Fruit fly (Drosophila melanogaster) whole organism, embryonic: ENCODE data around the gene CG31922.

Experiments used
- ATbp ChIP-seq: fragments of 200-800 bp; sonication (Bioruptor generic); optimal IDR thresholded peaks from 2 replicates; lab custom pipeline; 2017; ENCODE audit warnings: missing biosample characterization, mild to moderate bottlenecking, missing genetic modification characterization, missing genetic modification reagents
- CG10366 ChIP-seq: fragments of 200-800 bp; sonication (Bioruptor generic); IDR thresholded peaks from 2 replicates; pipeline ENCODE4 v1.3.6; 2022; ENCODE audit warnings: missing biosample characterization, missing genetic modification characterization
- CG10431 ChIP-seq: fragments of 200-800 bp; sonication (Bioruptor generic); optimal IDR thresholded peaks from 3 replicates; lab custom pipeline; 2018; ENCODE audit warnings: missing biosample characterization, mild to moderate bottlenecking, missing genetic modification characterization
- CG11696 ChIP-seq: fragments of 200-800 bp; sonication (Bioruptor generic); IDR thresholded peaks from 2 replicates; pipeline ENCODE4 v1.3.6; 2022; ENCODE audit warnings: missing biosample characterization, missing genetic modification characterization
- CG14441 ChIP-seq: fragments of 200-800 bp; sonication (Bioruptor generic); IDR thresholded peaks from 2 replicates; pipeline ENCODE4 v1.3.6; 2022; ENCODE audit warnings: missing biosample characterization, missing genetic modification characterization
- CG17359 ChIP-seq: fragments of 200-800 bp; sonication (Bioruptor generic); optimal IDR thresholded peaks from 3 replicates; lab custom pipeline; 2018; ENCODE audit warnings: missing biosample characterization, mild to moderate bottlenecking, missing genetic modification characterization, moderate library complexity
- CG17568 ChIP-seq: fragments of 200-800 bp; sonication (Bioruptor generic); optimal IDR thresholded peaks from 2 replicates; lab custom pipeline; 2018; ENCODE audit warnings: missing biosample characterization, mild to moderate bottlenecking, missing genetic modification characterization, moderate library complexity
- CG2116 ChIP-seq: fragments of 200-800 bp; sonication (Bioruptor generic); optimal IDR thresholded peaks from 3 replicates; lab custom pipeline; 2018; ENCODE audit warnings: missing biosample characterization, mild to moderate bottlenecking, missing genetic modification characterization
- CG32767 ChIP-seq: fragments of 200-800 bp; sonication (Bioruptor generic); IDR thresholded peaks from 2 replicates; pipeline ENCODE4 v1.3.6; 2022; ENCODE audit warnings: missing biosample characterization, missing genetic modification characterization
- CG3847 ChIP-seq: fragments of 200-800 bp; sonication (Bioruptor generic); IDR thresholded peaks from 2 replicates; pipeline ENCODE4 v1.3.6; 2022; ENCODE audit warnings: missing biosample characterization, missing genetic modification characterization
- CG6654 ChIP-seq: fragments of 200-800 bp; sonication (Bioruptor generic); optimal IDR thresholded peaks from 2 replicates; lab custom pipeline; 2017; ENCODE audit warnings: missing biosample characterization, mild to moderate bottlenecking, missing genetic modification characterization
- CG8281 ChIP-seq: fragments of 200-800 bp; sonication (Bioruptor generic); optimal IDR thresholded peaks from 2 replicates; lab custom pipeline; 2018; ENCODE audit warnings: missing biosample characterization, mild to moderate bottlenecking, missing genetic modification characterization, moderate library complexity
- CG8765 ChIP-seq: fragments of 200-800 bp; sonication (Bioruptor generic); IDR thresholded peaks from 2 replicates; pipeline ENCODE4 v1.3.6; 2022; ENCODE audit warnings: missing biosample characterization, missing genetic modification characterization
- CG9609 ChIP-seq: fragments of 200-800 bp; sonication (Bioruptor generic); optimal IDR thresholded peaks from 3 replicates; lab custom pipeline; 2016; ENCODE audit warnings: missing biosample characterization, missing genetic modification characterization
- CTCF ChIP-seq: fragments of 200-800 bp; sonication (Bioruptor generic); optimal IDR thresholded peaks from 2 replicates; lab custom pipeline; 2017; ENCODE audit warnings: missing biosample characterization, mild to moderate bottlenecking, missing genetic modification characterization, moderate library complexity
- Chrac-16 ChIP-seq: fragments of 200-800 bp; sonication (Bioruptor generic); optimal IDR thresholded peaks from 3 replicates; lab custom pipeline; 2016; ENCODE audit warnings: missing biosample characterization, missing genetic modification characterization
- E2f2 ChIP-seq: fragments of 200-800 bp; sonication (Bioruptor generic); IDR thresholded peaks from 2 replicates; pipeline ENCODE4 v1.3.6; 2022; ENCODE audit warnings: missing biosample characterization, missing genetic modification characterization
- H2.0 ChIP-seq: fragments of 200-800 bp; sonication (Bioruptor generic); IDR thresholded peaks from 2 replicates; pipeline ENCODE4 v1.3.6; 2022; ENCODE audit warnings: missing biosample characterization, missing genetic modification characterization
- HmgZ ChIP-seq: fragments of 200-800 bp; sonication (Bioruptor generic); optimal IDR thresholded peaks from 2 replicates; lab custom pipeline; 2018; ENCODE audit warnings: missing biosample characterization, mild to moderate bottlenecking, missing genetic modification characterization
- Hmx ChIP-seq: fragments of 200-800 bp; sonication (Bioruptor generic); optimal IDR thresholded peaks from 2 replicates; lab custom pipeline; 2016; ENCODE audit warnings: missing biosample characterization, missing genetic modification characterization
- Hr39 ChIP-seq: fragments of >200 bp; optimal IDR thresholded peaks from 2 replicates; lab custom pipeline; 2017
- Hr51 ChIP-seq, 2 experiments: fragments of 200-800 bp; sonication (Bioruptor generic); optimal IDR thresholded peaks; 2 replicates in 1 of 2; 3 replicates in 1 of 2; lab custom pipeline; 2016 to 2018; ENCODE audit warnings: missing biosample characterization in 2 of 2, missing genetic modification characterization in 2 of 2, mild to moderate bottlenecking in 1 of 2, moderate library complexity in 1 of 2
- Hsf ChIP-seq: fragments of 200-800 bp; sonication (Bioruptor generic); optimal IDR thresholded peaks from 3 replicates; lab custom pipeline; 2016; ENCODE audit warnings: missing biosample characterization, missing genetic modification characterization
- Lhr ChIP-seq: fragments of 200-800 bp; sonication (Bioruptor generic); optimal IDR thresholded peaks from 3 replicates; lab custom pipeline; 2017; ENCODE audit warnings: mild to moderate bottlenecking, missing biosample characterization, missing genetic modification reagents, missing genetic modification characterization
- Max ChIP-seq: fragments of 200-800 bp; sonication (Bioruptor generic); optimal IDR thresholded peaks from 2 replicates; lab custom pipeline; 2016; ENCODE audit warnings: missing biosample characterization, mild to moderate bottlenecking, missing genetic modification characterization
- Ptx1 ChIP-seq: fragments of 200-800 bp; sonication (Bioruptor generic); IDR thresholded peaks from 2 replicates; pipeline ENCODE4 v1.3.6; 2022; ENCODE audit warnings: missing biosample characterization, missing genetic modification characterization
- Sry-δ ChIP-seq: fragments of 200-800 bp; sonication (Bioruptor generic); optimal IDR thresholded peaks from 2 replicates; lab custom pipeline; 2016; ENCODE audit warnings: missing biosample characterization, missing genetic modification characterization
- TFAM ChIP-seq: fragments of 200-800 bp; sonication (Bioruptor generic); optimal IDR thresholded peaks from 2 replicates; lab custom pipeline; 2017; ENCODE audit warnings: missing biosample characterization, missing genetic modification characterization, inconsistent platforms
- al ChIP-seq: fragments of 200-800 bp; sonication (Bioruptor generic); IDR thresholded peaks from 2 replicates; pipeline ENCODE4 v1.3.6; 2022; ENCODE audit warnings: missing biosample characterization, missing genetic modification characterization
- ci ChIP-seq: fragments of 200-800 bp; sonication (Bioruptor generic); IDR thresholded peaks from 3 replicates; pipeline ENCODE4 v1.3.6; 2022; ENCODE audit warnings: missing biosample characterization, missing genetic modification characterization
- ewg ChIP-seq: fragments of 200-800 bp; sonication (Bioruptor generic); optimal IDR thresholded peaks from 3 replicates; lab custom pipeline; 2017; ENCODE audit warnings: mild to moderate bottlenecking, missing biosample characterization, missing genetic modification reagents, missing genetic modification characterization
- fd64A ChIP-seq: fragments of 200-800 bp; sonication (Bioruptor generic); optimal IDR thresholded peaks from 3 replicates; lab custom pipeline; 2018; ENCODE audit warnings: missing biosample characterization, mild to moderate bottlenecking, missing genetic modification characterization
- grn ChIP-seq: fragments of 200-800 bp; sonication (Bioruptor generic); optimal IDR thresholded peaks from 3 replicates; lab custom pipeline; 2017; ENCODE audit warnings: missing biosample characterization, missing genetic modification characterization
- insv ChIP-seq, 2 experiments: fragments of 200-800 bp; sonication (Bioruptor generic); optimal IDR thresholded peaks; 3 replicates each; lab custom pipeline; 2016 to 2018; ENCODE audit warnings: missing biosample characterization in 2 of 2, missing genetic modification characterization in 2 of 2
- klu ChIP-seq: fragments of 200-800 bp; sonication (Bioruptor generic); IDR thresholded peaks from 2 replicates; pipeline ENCODE4 v1.3.6; 2022; ENCODE audit warnings: missing biosample characterization, missing genetic modification characterization
- luna ChIP-seq: fragments of 200-800 bp; sonication (Bioruptor generic); optimal IDR thresholded peaks from 2 replicates; lab custom pipeline; 2016; ENCODE audit warnings: missing biosample characterization, missing genetic modification characterization
- nerfin-1 ChIP-seq: fragments of 200-800 bp; sonication (Bioruptor generic); optimal IDR thresholded peaks from 3 replicates; lab custom pipeline; 2019; ENCODE audit warnings: missing biosample characterization, mild to moderate bottlenecking, missing genetic modification characterization, moderate library complexity
- nerfin-2 ChIP-seq: fragments of 200-800 bp; sonication (Bioruptor generic); IDR thresholded peaks from 2 replicates; pipeline ENCODE4 v1.3.6; 2022; ENCODE audit warnings: missing biosample characterization, missing genetic modification characterization; ENCODE audit not compliant: partially characterized antibody
- oc ChIP-seq: fragments of 200-800 bp; sonication (Bioruptor generic); optimal IDR thresholded peaks from 2 replicates; lab custom pipeline; 2018; ENCODE audit warnings: missing biosample characterization, mild to moderate bottlenecking, missing genetic modification characterization, moderate library complexity
- sc ChIP-seq, 3 experiments: fragments of >200 bp in 2 of 3; fragments of 200-800 bp in 1 of 3; sonication (Bioruptor generic) in 1 of 3; optimal IDR thresholded peaks; 2 replicates in 2 of 3; 3 replicates in 1 of 3; lab custom pipeline; 2017; ENCODE audit warnings: mild to moderate bottlenecking in 1 of 3, missing biosample characterization in 1 of 3, missing genetic modification characterization in 1 of 3, missing genetic modification reagents in 1 of 3
- scrt ChIP-seq: fragments of 200-800 bp; sonication (Bioruptor generic); optimal IDR thresholded peaks from 2 replicates; lab custom pipeline; 2018; ENCODE audit warnings: missing biosample characterization, mild to moderate bottlenecking, missing genetic modification characterization, moderate library complexity
- slou ChIP-seq: fragments of 200-800 bp; sonication (Bioruptor generic); optimal IDR thresholded peaks from 3 replicates; lab custom pipeline; 2016; ENCODE audit warnings: missing biosample characterization, missing genetic modification characterization
- so ChIP-seq: fragments of 200-800 bp; sonication (Bioruptor generic); IDR thresholded peaks from 3 replicates; pipeline ENCODE4 v1.3.6; 2022; ENCODE audit warnings: missing biosample characterization, missing genetic modification characterization
- sug ChIP-seq: fragments of 200-800 bp; optimal IDR thresholded peaks from 2 replicates; lab custom pipeline; 2019; ENCODE audit warnings: missing biosample characterization, mild to moderate bottlenecking, missing genetic modification characterization, moderate library complexity
- tll ChIP-seq, 2 experiments: fragments of 200-800 bp in 1 of 2; fragments of >200 bp in 1 of 2; sonication (Bioruptor generic) in 1 of 2; optimal IDR thresholded peaks; 2 replicates each; lab custom pipeline; 2017 to 2019; ENCODE audit warnings: missing biosample characterization in 2 of 2, missing genetic modification characterization in 2 of 2, mild to moderate bottlenecking in 1 of 2, moderate library complexity in 1 of 2
- tx ChIP-seq: fragments of 200-800 bp; sonication (Bioruptor generic); optimal IDR thresholded peaks from 2 replicates; lab custom pipeline; 2016; ENCODE audit warnings: missing biosample characterization, missing genetic modification characterization
- vvl ChIP-seq: fragments of 200-800 bp; sonication (Bioruptor generic); IDR thresholded peaks from 2 replicates; pipeline ENCODE4 v1.3.6; 2022; ENCODE audit warnings: missing biosample characterization, missing genetic modification characterization
- zfh1 ChIP-seq: fragments of 200-800 bp; sonication (Bioruptor generic); IDR thresholded peaks from 3 replicates; pipeline ENCODE4 v1.3.6; 2022; ENCODE audit warnings: missing biosample characterization, missing genetic modification characterization
- zfh2 ChIP-seq: fragments of 200-800 bp; sonication (Bioruptor generic); optimal IDR thresholded peaks from 2 replicates; lab custom pipeline; 2016; ENCODE audit warnings: missing biosample characterization, missing genetic modification characterization

The CG31922 gene

DNA sequence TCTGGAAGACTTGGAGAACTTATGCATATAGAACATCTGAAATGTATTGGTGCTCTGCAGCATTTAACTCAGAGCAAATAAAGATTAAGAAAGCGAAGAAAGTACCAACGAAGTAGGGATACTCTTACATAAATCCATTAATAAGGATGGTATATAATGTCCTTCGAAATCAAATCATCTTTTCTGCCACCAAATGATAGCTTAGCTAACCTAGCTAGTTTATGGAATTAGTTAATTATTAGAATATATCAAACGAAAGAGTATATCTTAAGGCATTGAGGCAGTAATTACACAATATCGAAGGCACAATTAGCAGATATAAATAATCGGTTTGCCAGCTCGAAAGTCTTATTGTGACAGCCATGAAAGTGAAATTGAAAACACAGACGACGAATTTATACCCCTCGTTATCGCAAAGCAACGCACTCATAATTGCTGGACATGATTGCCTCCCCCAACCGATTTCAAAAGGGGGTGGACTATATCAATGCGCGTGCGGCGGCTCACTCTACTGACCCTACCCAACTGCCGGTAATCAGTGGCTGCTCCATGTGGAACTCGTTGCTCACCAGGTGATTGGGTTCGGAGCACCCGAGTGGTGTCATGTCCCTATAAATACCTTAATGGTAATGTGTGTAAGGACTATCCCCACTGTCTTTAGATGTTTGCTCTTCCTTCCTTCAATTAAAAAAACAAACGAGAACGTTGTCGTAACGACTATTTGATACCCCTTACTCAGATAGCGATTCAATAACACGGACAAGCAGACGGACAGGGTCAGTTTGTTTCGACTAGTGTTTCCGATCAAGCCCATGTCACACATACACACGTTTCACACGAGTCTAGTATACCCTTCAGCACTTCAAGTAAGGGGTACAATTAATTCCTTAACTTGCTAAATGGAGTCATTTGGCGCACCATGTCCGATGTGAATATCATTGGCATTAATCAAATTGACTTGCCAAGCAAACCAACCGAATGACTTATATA, 25.3 kb upstream of the CG31922 start (continued):
- TF ChIP-seq luna (GFP tag; lab: Kevin White, UChicago), result no peak
- TF ChIP-seq tx (GFP tag; lab: Kevin White, UChicago), result no peak
- peak; percentile 12 for TF ChIP-seq fd64A (GFP tag; lab: Kevin White, UChicago)
- TF ChIP-seq ATbp (GFP tag; lab: Kevin White, UChicago), result peak; percentile 49
- TF ChIP-seq TFAM, result no peak
- TF ChIP-seq Chrac-16 (GFP tag; lab: Kevin White, UChicago), result peak; percentile 39
- TF ChIP-seq scrt (GFP tag; lab: Kevin White, UChicago), result no peak
- peak; percentile 69; the same call in 2 of the 3 replicates for TF ChIP-seq ci
- no peak for TF ChIP-seq sc (optimal IDR thresholded peaks at IDR 0.05; lab: Kevin White, UChicago)
- TF ChIP-seq sc (GFP tag; optimal IDR thresholded peaks at IDR 0.05; lab: Kevin White, UChicago), result peak; percentile 17
- peak; percentile 24 for TF ChIP-seq HmgZ (tag; lab: Kevin White, UChicago)
- no peak for TF ChIP-seq so (GFP tag; lab: Robert Waterston, UW)
- peak; percentile 59 for TF ChIP-seq Ptx1 (GFP tag; lab: Robert Waterston, UW)
- TF ChIP-seq CG8765 (GFP tag; lab: Robert Waterston, UW), result no peak
- peak; percentile 32 for TF ChIP-seq zfh2 (GFP tag; lab: Kevin White, UChicago)
- peak; percentile 79 for TF ChIP-seq vvl (GFP tag; lab: Robert Waterston, UW)
- peak; percentile 15 for TF ChIP-seq Max (GFP tag; lab: Kevin White, UChicago)
- TF ChIP-seq E2f2 (GFP tag; lab: Robert Waterston, UW), result no peak; the same call in 1 of the 2 replicates
- TF ChIP-seq klu (GFP tag; lab: Robert Waterston, UW), result no peak
- no peak for TF ChIP-seq CG2116 (GFP tag; lab: Kevin White, UChicago)
- no peak for TF ChIP-seq grn (GFP tag; lab: Kevin White, UChicago)
- peak; percentile 29 for TF ChIP-seq CG10366
- no peak for TF ChIP-seq Hmx (GFP tag; lab: Kevin White, UChicago)
- TF ChIP-seq zfh1 (GFP tag; lab: Robert Waterston, UW), result peak; percentile 51; the same call in 1 of the 3 replicates
- no peak for TF ChIP-seq tll (GFP tag; optimal IDR thresholded peaks at IDR 0.05; lab: Kevin White, UChicago)
- peak in 1 of 2 experiments; percentile 61 for TF ChIP-seq Hr51 (GFP tag; optimal IDR thresholded peaks at IDR 0.05; lab: Kevin White, UChicago)
- TF ChIP-seq sug (tag; lab: Kevin White, UChicago), result peak; percentile 41
- peak; percentile 16 for TF ChIP-seq CTCF (GFP tag; lab: Kevin White, UChicago)
- peak; percentile 9 for TF ChIP-seq CG17568
- TF ChIP-seq CG3847 (GFP tag; lab: Robert Waterston, UW), result 0 out of 2 replicates have a peak, but pooled peaks have one; percentile 23
- TF ChIP-seq oc, result peak; percentile 21
- peak; percentile 35 for TF ChIP-seq ewg (GFP tag; lab: Kevin White, UChicago)
- TF ChIP-seq CG11696 (GFP tag; lab: Robert Waterston, UW), result no peak
- TF ChIP-seq nerfin-1 (tag; lab: Kevin White, UChicago), result peak; percentile 11
- no peak for TF ChIP-seq CG14441 (GFP tag; lab: Robert Waterston, UW)
- no peak for TF ChIP-seq nerfin-2 (GFP tag; lab: Robert Waterston, UW)
- TF ChIP-seq insv (GFP tag; optimal IDR thresholded peaks at IDR 0.05; lab: Kevin White, UChicago), result no peak
- no peak for TF ChIP-seq CG10431
- peak; percentile 59 for TF ChIP-seq Hsf
- TF ChIP-seq Hr39 (lab: Kevin White, UChicago), result no peak
- TF ChIP-seq CG17359 (tag; lab: Kevin White, UChicago), result peak; percentile 71
- no peak for TF ChIP-seq H2.0 (GFP tag; lab: Robert Waterston, UW)
- TF ChIP-seq CG6654 (GFP tag; lab: Kevin White, UChicago), result peak; percentile 4
- TF ChIP-seq CG9609, result peak; percentile 37
- TF ChIP-seq slou (GFP tag; lab: Kevin White, UChicago), result no peak
- no peak for TF ChIP-seq al (GFP tag; lab: Robert Waterston, UW)
- TF ChIP-seq CG32767, result 0 out of 2 replicates have a peak, but pooled peaks have one; percentile 40
- no peak for TF ChIP-seq Lhr
- TF ChIP-seq Sry-δ (GFP tag; lab: Kevin White, UChicago), result no peak
- peak; percentile 0 for TF ChIP-seq CG8281 (tag; lab: Kevin White, UChicago)
